Worm (Caenorhabditis elegans) whole organism, midembryonic: Measurements from ENCODE around the gene T23F11.6.

Experiments
- T22C8.4 ChIP-seq: fragments of 200-800 bp; sonication (Bioruptor generic); IDR thresholded peaks from 2 replicates; pipeline ENCODE4 v1.3.6; 2022; ENCODE audit warnings: missing genetic modification characterization, missing compliant biosample characterization
- cog-1 ChIP-seq: sonication (generic microtip); optimal IDR thresholded peaks from 2 replicates; lab custom pipeline; 2016; ENCODE audit warnings: missing genetic modification characterization, missing compliant biosample characterization
- flt-1 ChIP-seq: fragments of 200-800 bp; sonication (Bioruptor generic); IDR thresholded peaks from 2 replicates; pipeline ENCODE4 v1.3.6; 2022; ENCODE audit warnings: missing genetic modification characterization, missing compliant biosample characterization
- med-1 ChIP-seq: sonication (generic microtip); optimal IDR thresholded peaks from 2 replicates; lab custom pipeline; 2017; ENCODE audit warnings: missing genetic modification characterization, mild to moderate bottlenecking, missing compliant biosample characterization, antibody characterized with exemption, missing genetic modification reagents; ENCODE audit not compliant: insufficient read depth
- tab-1 ChIP-seq: fragments of 200-800 bp; sonication (Bioruptor generic); IDR thresholded peaks from 2 replicates; pipeline ENCODE4 v1.3.6; 2022; ENCODE audit warnings: missing genetic modification characterization, missing compliant biosample characterization
- ztf-23 ChIP-seq: fragments of 200-800 bp; sonication (Bioruptor generic); IDR thresholded peaks from 2 replicates; pipeline ENCODE4 v1.3.6; 2022; ENCODE audit warnings: missing genetic modification reagents, missing genetic modification characterization, missing compliant biosample characterization
- ztf-29 ChIP-seq: fragments of 200-800 bp; sonication (Bioruptor generic); IDR thresholded peaks from 2 replicates; pipeline ENCODE4 v1.3.6; 2022; ENCODE audit warnings: missing genetic modification reagents, missing genetic modification characterization, missing compliant biosample characterization

ce11 chrIII:4626148-4626922 lies 21.4 kb downstream of the T23F11.6 start:
- TF ChIP-seq ztf-23 (GFP tag; lab: Robert Waterston, UW) (no peak), cog-1 (tag; lab: Kevin White, UChicago) (no peak), ztf-29 (GFP tag; lab: Robert Waterston, UW) (no peak), flt-1 (GFP tag; lab: Robert Waterston, UW) (no peak), med-1 (no peak), tab-1 (no peak), T22C8.4 (GFP tag; lab: Robert Waterston, UW) (no peak)
